Fruit fly (Drosophila melanogaster) whole organism, prepupa: Measurements from ENCODE around the gene CG14232.

Experiments
- CG10631 ChIP-seq: fragments of 200-800 bp; sonication (Bioruptor generic); optimal IDR thresholded peaks from 2 replicates; lab custom pipeline; 2016; ENCODE audit warnings: missing biosample characterization, missing genetic modification characterization
- CG10669 ChIP-seq: fragments of 200-800 bp; sonication (Bioruptor generic); optimal IDR thresholded peaks from 3 replicates; lab custom pipeline; 2018; ENCODE audit warnings: missing biosample characterization, mild to moderate bottlenecking, missing genetic modification characterization, moderate library complexity
- CG11294 ChIP-seq: fragments of 200-800 bp; sonication (Bioruptor generic); IDR thresholded peaks from 2 replicates; pipeline ENCODE4 v1.3.6; 2022; ENCODE audit warnings: missing biosample characterization, missing genetic modification characterization
- CG11762 ChIP-seq: fragments of 200-800 bp; sonication (Bioruptor generic); optimal IDR thresholded peaks from 3 replicates; lab custom pipeline; 2016; ENCODE audit warnings: missing biosample characterization, missing genetic modification characterization; ENCODE audit not compliant: insufficient read depth
- CG11902 ChIP-seq: fragments of 200-800 bp; sonication (Bioruptor generic); optimal IDR thresholded peaks from 3 replicates; lab custom pipeline; 2016; ENCODE audit warnings: missing biosample characterization, missing genetic modification characterization
- CG15336 ChIP-seq: fragments of 200-800 bp; sonication (Bioruptor generic); IDR thresholded peaks from 2 replicates; pipeline ENCODE4 v1.3.6; 2022; ENCODE audit warnings: missing biosample characterization, missing genetic modification characterization
- CG1621 ChIP-seq: fragments of 200-800 bp; sonication (Bioruptor generic); optimal IDR thresholded peaks from 3 replicates; lab custom pipeline; 2018; ENCODE audit warnings: missing biosample characterization, mild to moderate bottlenecking, missing genetic modification characterization
- CG3032 ChIP-seq: fragments of 200-800 bp; optimal IDR thresholded peaks from 2 replicates; lab custom pipeline; 2019; ENCODE audit warnings: missing biosample characterization, mild to moderate bottlenecking, missing genetic modification characterization, moderate library complexity
- CG32006 ChIP-seq: fragments of 200-800 bp; sonication (Bioruptor generic); optimal IDR thresholded peaks from 3 replicates; lab custom pipeline; 2017; ENCODE audit warnings: missing biosample characterization, mild to moderate bottlenecking, missing genetic modification characterization
- CG6163 ChIP-seq: fragments of 200-800 bp; sonication (Bioruptor generic); IDR thresholded peaks from 3 replicates; pipeline ENCODE4 v1.3.6; 2022; ENCODE audit warnings: missing biosample characterization, missing genetic modification characterization
- CG6276 ChIP-seq: fragments of 200-800 bp; sonication (Bioruptor generic); optimal IDR thresholded peaks from 2 replicates; lab custom pipeline; 2017; ENCODE audit warnings: missing biosample characterization, mild to moderate bottlenecking, missing genetic modification characterization
- CG6792 ChIP-seq: fragments of 200-800 bp; sonication (Bioruptor generic); optimal IDR thresholded peaks from 3 replicates; lab custom pipeline; 2016; ENCODE audit warnings: missing biosample characterization, missing genetic modification characterization
- CG6854 ChIP-seq: fragments of 200-800 bp; sonication (Bioruptor generic); optimal IDR thresholded peaks from 2 replicates; lab custom pipeline; 2017; ENCODE audit warnings: missing biosample characterization, mild to moderate bottlenecking, missing genetic modification characterization
- CG7368 ChIP-seq: fragments of 200-800 bp; sonication (Bioruptor generic); optimal IDR thresholded peaks from 3 replicates; lab custom pipeline; 2016; ENCODE audit warnings: missing biosample characterization, missing genetic modification characterization
- CG8119 ChIP-seq: fragments of 200-800 bp; sonication (Bioruptor generic); IDR thresholded peaks from 3 replicates; pipeline ENCODE4 v1.3.6; 2022; ENCODE audit warnings: missing biosample characterization, missing genetic modification characterization
- CG8319 ChIP-seq: fragments of 200-800 bp; sonication (Bioruptor generic); optimal IDR thresholded peaks from 3 replicates; lab custom pipeline; 2016; ENCODE audit warnings: missing biosample characterization, missing genetic modification characterization
- Gug ChIP-seq: fragments of 200-800 bp; sonication (Bioruptor generic); IDR thresholded peaks from 2 replicates; pipeline ENCODE4 v1.3.6; 2022; ENCODE audit warnings: missing biosample characterization, missing genetic modification characterization
- Hr4 ChIP-seq: fragments of 200-800 bp; sonication (Bioruptor generic); optimal IDR thresholded peaks from 3 replicates; lab custom pipeline; 2016; ENCODE audit warnings: missing biosample characterization, missing genetic modification characterization
- Lpt ChIP-seq: fragments of 200-800 bp; sonication (Bioruptor generic); optimal IDR thresholded peaks from 3 replicates; lab custom pipeline; 2016; ENCODE audit warnings: missing biosample characterization, missing genetic modification characterization
- Met ChIP-seq: fragments of 200-800 bp; sonication (Bioruptor generic); optimal IDR thresholded peaks from 3 replicates; lab custom pipeline; 2016; ENCODE audit warnings: missing biosample characterization, missing genetic modification characterization
- Smox ChIP-seq: fragments of 200-800 bp; sonication (Bioruptor generic); optimal IDR thresholded peaks from 3 replicates; lab custom pipeline; 2016; ENCODE audit warnings: missing biosample characterization, missing genetic modification characterization
- achi ChIP-seq: fragments of 200-800 bp; sonication (Bioruptor generic); optimal IDR thresholded peaks from 3 replicates; lab custom pipeline; 2016; ENCODE audit warnings: missing biosample characterization, missing genetic modification characterization
- cyc ChIP-seq: fragments of 200-800 bp; sonication (Bioruptor generic); optimal IDR thresholded peaks from 3 replicates; lab custom pipeline; 2016; ENCODE audit warnings: missing biosample characterization, missing genetic modification characterization
- dsx ChIP-seq: fragments of 200-800 bp; optimal IDR thresholded peaks from 3 replicates; lab custom pipeline; 2019; ENCODE audit warnings: missing biosample characterization, mild to moderate bottlenecking, missing genetic modification characterization, moderate library complexity; ENCODE audit not compliant: poor library complexity, severe bottlenecking
- fd59A ChIP-seq: fragments of 200-800 bp; sonication (Bioruptor generic); optimal IDR thresholded peaks from 2 replicates; lab custom pipeline; 2017; ENCODE audit warnings: missing biosample characterization, mild to moderate bottlenecking, missing genetic modification characterization, missing genetic modification reagents
- lz ChIP-seq: fragments of 200-800 bp; sonication (Bioruptor generic); optimal IDR thresholded peaks from 3 replicates; lab custom pipeline; 2016; ENCODE audit warnings: missing biosample characterization, missing genetic modification characterization
- pdm3 ChIP-seq: fragments of 200-800 bp; sonication (Bioruptor generic); optimal IDR thresholded peaks from 3 replicates; lab custom pipeline; 2016; ENCODE audit warnings: missing biosample characterization, missing genetic modification characterization
- spab ChIP-seq: fragments of 200-800 bp; sonication (Bioruptor generic); optimal IDR thresholded peaks from 2 replicates; lab custom pipeline; 2017; ENCODE audit warnings: missing biosample characterization, mild to moderate bottlenecking, missing genetic modification characterization, missing genetic modification reagents
- ss ChIP-seq, 2 experiments: fragments of 200-800 bp; sonication (Bioruptor generic); optimal IDR thresholded peaks; 2 replicates in 1 of 2; 3 replicates in 1 of 2; lab custom pipeline; 2017 to 2018; ENCODE audit warnings: mild to moderate bottlenecking in 2 of 2, missing biosample characterization in 2 of 2, missing genetic modification characterization in 2 of 2, moderate library complexity in 1 of 2
- svp ChIP-seq: fragments of 200-800 bp; sonication (Bioruptor generic); peaks from one replicate; lab custom pipeline; 2016; ENCODE audit warnings: missing biosample characterization, missing genetic modification characterization
- topi ChIP-seq: fragments of 200-800 bp; sonication (Bioruptor generic); optimal IDR thresholded peaks from 3 replicates; lab custom pipeline; 2016; ENCODE audit warnings: missing biosample characterization, missing genetic modification characterization

The CG14232 gene

DNA sequence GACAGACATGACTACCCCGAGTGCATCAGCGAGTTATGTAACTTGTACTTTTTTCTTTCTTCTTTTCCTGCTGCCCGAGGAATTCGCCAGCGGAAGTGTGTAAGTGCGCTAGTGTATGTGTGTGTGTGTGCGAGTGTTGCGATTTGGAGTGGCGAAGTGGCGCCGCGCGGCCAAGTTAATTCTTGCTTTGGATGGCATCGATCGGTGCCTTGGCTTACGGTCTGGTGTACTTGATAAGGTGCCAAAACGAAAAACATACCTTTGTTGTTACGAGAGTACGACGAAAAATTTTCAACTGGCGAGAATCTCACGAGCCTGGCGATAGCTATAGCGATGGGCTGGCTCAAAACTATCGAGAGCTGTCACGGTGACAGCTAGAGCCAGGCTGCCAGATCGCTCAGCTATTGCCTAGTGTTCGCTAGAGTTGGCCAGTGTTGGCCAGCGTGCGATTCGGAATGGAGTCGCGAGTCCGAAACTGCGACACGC, 40.0 kb upstream of the CG14232 start, which contains the start of the genes CG18809, COX6B, CG33932 and Rpp20 (continued):
- peak; percentile 100 for TF ChIP-seq achi
- TF ChIP-seq CG6163 (GFP tag; lab: Robert Waterston, UW), result peak; percentile 44; the same call in 1 of the 3 replicates
- peak; percentile 5 for TF ChIP-seq CG1621 (tag; lab: Kevin White, UChicago)
- TF ChIP-seq CG10631 (GFP tag; lab: Kevin White, UChicago), result no peak
- peak in 1 of 2 experiments; percentile 30 for TF ChIP-seq ss (GFP tag; optimal IDR thresholded peaks at IDR 0.05; lab: Kevin White, UChicago)
- no peak for TF ChIP-seq spab
- TF ChIP-seq Smox (GFP tag; lab: Kevin White, UChicago), result no peak
- peak; percentile 55 for TF ChIP-seq lz
- TF ChIP-seq CG6792 (GFP tag; lab: Kevin White, UChicago), result peak; percentile 5
- TF ChIP-seq CG11294 (GFP tag; lab: Robert Waterston, UW), result 0 out of 2 replicates have a peak, but pooled peaks have one; percentile 17
- no peak for TF ChIP-seq pdm3 (GFP tag; lab: Kevin White, UChicago)
- no peak for TF ChIP-seq Gug (GFP tag; lab: Robert Waterston, UW)
- peak; percentile 34; the same call in 1 of the 2 replicates for TF ChIP-seq CG15336 (GFP tag; lab: Robert Waterston, UW)
- no peak for TF ChIP-seq Hr4
- no peak for TF ChIP-seq CG6276
- peak; percentile 43 for TF ChIP-seq CG6854 (GFP tag; lab: Kevin White, UChicago)
- no peak for TF ChIP-seq Met (GFP tag; lab: Kevin White, UChicago)
- no peak for TF ChIP-seq dsx (GFP tag; lab: Kevin White, UChicago)
- TF ChIP-seq CG11762 (GFP tag; lab: Kevin White, UChicago), result no peak
- TF ChIP-seq CG3032, result peak; percentile 21
- no peak for TF ChIP-seq CG7368 (GFP tag; lab: Kevin White, UChicago)
- no peak for TF ChIP-seq topi (GFP tag; lab: Kevin White, UChicago)
- no peak for TF ChIP-seq fd59A

DNA sequence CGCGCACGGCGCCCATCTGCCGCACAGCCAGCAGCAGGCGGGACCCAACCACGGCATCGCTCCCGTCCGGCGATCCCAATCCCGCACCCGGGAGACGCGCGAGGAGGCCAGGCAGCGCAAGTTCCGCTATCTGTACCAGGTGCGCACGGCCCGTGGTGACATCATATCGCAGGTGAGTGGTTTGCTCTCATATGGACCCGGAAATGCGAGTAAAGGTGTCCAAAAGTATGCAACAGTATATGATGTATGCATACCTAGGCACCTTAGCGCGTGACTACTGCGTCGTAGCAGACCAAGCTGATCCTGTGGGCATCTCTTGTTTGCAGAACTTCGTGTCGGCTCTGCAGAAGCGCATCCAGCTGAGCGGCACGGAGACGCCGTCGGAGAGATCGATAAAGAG, 33.8 kb upstream of the CG14232 start:
- no peak for TF ChIP-seq CG8119
- TF ChIP-seq Smox (GFP tag; lab: Kevin White, UChicago), result no peak
- TF ChIP-seq CG8319 (GFP tag; lab: Kevin White, UChicago), result no peak
- no peak for TF ChIP-seq CG32006
- TF ChIP-seq CG11294 (GFP tag; lab: Robert Waterston, UW), result no peak
- no peak for TF ChIP-seq CG10631 (GFP tag; lab: Kevin White, UChicago)
- TF ChIP-seq CG10669 (GFP tag; lab: Kevin White, UChicago), result no peak
- no peak for TF ChIP-seq topi (GFP tag; lab: Kevin White, UChicago)
- TF ChIP-seq CG6854 (GFP tag; lab: Kevin White, UChicago), result no peak
- TF ChIP-seq, all 60 proteins: peak for 0

DNA sequence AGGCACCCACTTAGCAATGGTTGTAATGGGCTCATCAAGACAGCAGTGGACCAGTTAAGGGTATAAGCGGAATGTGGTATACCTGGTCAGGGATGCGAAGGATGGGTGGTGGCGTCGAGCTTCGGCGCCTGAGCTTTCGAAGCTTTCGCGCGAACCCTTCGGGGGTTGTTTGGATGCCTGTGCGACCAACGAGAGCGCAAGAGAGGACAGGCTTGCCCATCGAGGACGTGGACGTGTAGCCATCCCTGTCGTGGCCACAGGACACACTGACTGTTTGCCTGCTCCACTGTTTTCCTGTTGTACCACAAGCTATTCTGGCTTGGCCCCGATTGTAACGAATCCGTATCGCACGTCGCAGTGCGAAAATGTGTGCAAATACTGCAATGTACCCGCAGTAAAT, 31.2 kb upstream of the CG14232 start, which contains the start of gene CG14234:
Gene CG14234 (plus strand): TSS at position 301 of the 400 bp plus-strand sequence.
- no peak for TF ChIP-seq fd59A
- no peak for TF ChIP-seq cyc (GFP tag; lab: Kevin White, UChicago)

dm6 chrX:19730844-19731243, 26.8 kb upstream of the CG14232 start, which contains the start of gene AP-1-2beta:
Gene AP-1-2beta, plus strand, starts transcription at chrX:19731004.
- TF ChIP-seq CG6792 (GFP tag; lab: Kevin White, UChicago), result no peak
- no peak for TF ChIP-seq CG11902 (GFP tag; lab: Kevin White, UChicago)
- no peak for TF ChIP-seq svp
- TF ChIP-seq Lpt, result no peak
- TF ChIP-seq, all 60 proteins: peak for 0
